Fruit fly (Drosophila melanogaster) whole organism: ENCODE results near the gene Ankrd49.

Experiments
- CG8478 ChIP-seq: fragments of >200 bp; optimal IDR thresholded peaks from 2 replicates; lab custom pipeline; 2018; ENCODE audit warnings: inconsistent platforms
- Dll ChIP-seq: fragments of >200 bp; optimal IDR thresholded peaks from 2 replicates; lab custom pipeline; 2017
- EcR ChIP-seq, 2 experiments: fragments of >200 bp; optimal IDR thresholded peaks; 2 replicates each; lab custom pipeline; 2017; ENCODE audit warnings: missing biosample characterization in 2 of 2, missing genetic modification characterization in 2 of 2, missing genetic modification reagents in 2 of 2

dm6 chr2L:15000360-15000759 lies 6.9 kb downstream of the Ankrd49 start:
- TF ChIP-seq EcR (GFP tag; optimal IDR thresholded peaks at IDR 0.05; lab: Kevin White, UChicago): no peak
- TF ChIP-seq Dll (lab: Kevin White, UChicago): no peak
- TF ChIP-seq CG8478 (lab: Kevin White, UChicago): no peak
